Worm (Caenorhabditis elegans): Measurements from ENCODE around the gene F56F10.2.
A peak's percentile ranks its signal among the peaks of the same experiment; 100 is the strongest.

F56F10.2 gene

ce11 chrX:851421-851820 is 8.0 kb upstream of the F56F10.2 start, which contains the start of gene igcm-1:
Gene igcm-1 (minus strand): TSS chrX:851521.
- TF ChIP-seq nhr-6 (tag; optimal IDR thresholded peaks at IDR 0.05) (no peak), nhr-23 (tag; optimal IDR thresholded peaks at IDR 0.05) (no peak), skn-1 (tag; optimal IDR thresholded peaks at IDR 0.05) (no peak), ztf-1 (GFP tag; conservative IDR thresholded peaks at IDR 0.05) (no peak), nhr-10 (tag; optimal IDR thresholded peaks at IDR 0.05) (no peak), lsy-2 (tag; optimal IDR thresholded peaks at IDR 0.05) (no peak), gmeb-1 (tag; optimal IDR thresholded peaks at IDR 0.05) (no peak), C34F6.9 (tag; optimal IDR thresholded peaks at IDR 0.05) (no peak), blmp-1 (tag; optimal IDR thresholded peaks at IDR 0.05; ENCODE audit: insufficient read depth) (no peak), ztf-4 (tag; optimal IDR thresholded peaks at IDR 0.05) (no peak), aly-2 (tag; optimal IDR thresholded peaks at IDR 0.05) (no peak), sma-3 (GFP tag; optimal IDR thresholded peaks at IDR 0.05) (no peak), R02D3.7 (tag; optimal IDR thresholded peaks at IDR 0.05) (no peak), ceh-16 (tag; optimal IDR thresholded peaks at IDR 0.05) (no peak), ceh-82 (tag; optimal IDR thresholded peaks at IDR 0.05) (no peak), zag-1 (tag; optimal IDR thresholded peaks at IDR 0.05) (no peak), snpc-4 (tag; optimal IDR thresholded peaks at IDR 0.05) (no peak)

ce11 chrX:852739-853268 is 6.6 kb upstream of the F56F10.2 start:
- TF ChIP-seq sma-3 (GFP tag; optimal IDR thresholded peaks at IDR 0.05), result no peak
- TF ChIP-seq nhr-25 (tag; optimal IDR thresholded peaks at IDR 0.05), result peak; percentile 36

- TF ChIP-seq blmp-1 (tag; optimal IDR thresholded peaks at IDR 0.05; ENCODE audit: insufficient read depth) (no peak), nhr-21 (tag; optimal IDR thresholded peaks at IDR 0.05) (no peak), gmeb-1 (tag; optimal IDR thresholded peaks at IDR 0.05) (no peak), ama-1 (optimal IDR thresholded peaks at IDR 0.05) (no peak), nhr-10 (tag; optimal IDR thresholded peaks at IDR 0.05) (no peak), sem-4 (tag; optimal IDR thresholded peaks at IDR 0.05) (no peak), F13H6.1 (tag; optimal IDR thresholded peaks at IDR 0.05) (no peak), crh-2 (tag; optimal IDR thresholded peaks at IDR 0.05) (no peak), mbf-1 (tag; optimal IDR thresholded peaks at IDR 0.05) (no peak), ceh-16 (tag; optimal IDR thresholded peaks at IDR 0.05) (no peak), lin-13 (GFP tag; optimal IDR thresholded peaks at IDR 0.05) (no peak), egl-27 (tag; optimal IDR thresholded peaks at IDR 0.05) (no peak), nhr-77 (tag; optimal IDR thresholded peaks at IDR 0.05) (no peak), skn-1 (tag; optimal IDR thresholded peaks at IDR 0.05) (no peak), nhr-129 (tag; optimal IDR thresholded peaks at IDR 0.05) (no peak)
Measured at ce11 chrX:853604-854003, 5.8 kb upstream of the F56F10.2 start.

ce11 chrX:857658-858057 is 1.8 kb upstream of the F56F10.2 start:
- no peak for TF ChIP-seq nhr-237 (tag; optimal IDR thresholded peaks at IDR 0.05)
- no peak for TF ChIP-seq lsy-2 (tag; optimal IDR thresholded peaks at IDR 0.05)
- no peak for TF ChIP-seq ztf-11 (tag; optimal IDR thresholded peaks at IDR 0.05)
- no peak for TF ChIP-seq ZK546.5 (tag; optimal IDR thresholded peaks at IDR 0.05)
- no peak for TF ChIP-seq nhr-6 (tag; optimal IDR thresholded peaks at IDR 0.05)
- TF ChIP-seq nhr-21 (tag; optimal IDR thresholded peaks at IDR 0.05), result no peak
- TF ChIP-seq crh-2 (tag; optimal IDR thresholded peaks at IDR 0.05), result no peak
- TF ChIP-seq lin-39 (tag; optimal IDR thresholded peaks at IDR 0.05), result no peak
- no peak for TF ChIP-seq snpc-4 (tag; optimal IDR thresholded peaks at IDR 0.05)
- TF ChIP-seq mdl-1 (tag; optimal IDR thresholded peaks at IDR 0.05), result no peak
- TF ChIP-seq unc-55 (GFP tag; optimal IDR thresholded peaks at IDR 0.05), result no peak
- no peak for TF ChIP-seq ama-1 (optimal IDR thresholded peaks at IDR 0.05)
- TF ChIP-seq Y55F3AM.14 (GFP tag; optimal IDR thresholded peaks at IDR 0.05), result no peak
- TF ChIP-seq unc-39 (tag; optimal IDR thresholded peaks at IDR 0.05), result no peak

- TF ChIP-seq sma-9 (GFP tag; optimal IDR thresholded peaks at IDR 0.05), result peak; percentile 47
- no peak for TF ChIP-seq sma-9 (tag; optimal IDR thresholded peaks at IDR 0.05)
- TF ChIP-seq C34F6.9 (tag; optimal IDR thresholded peaks at IDR 0.05), result no peak
- no peak for TF ChIP-seq ceh-16 (tag; optimal IDR thresholded peaks at IDR 0.05)
- peak; percentile 25 for TF ChIP-seq aly-2 (tag; optimal IDR thresholded peaks at IDR 0.05)
- TF ChIP-seq nhr-25 (tag; optimal IDR thresholded peaks at IDR 0.05), result peak; percentile 4
- TF ChIP-seq nhr-237 (tag; optimal IDR thresholded peaks at IDR 0.05), result no peak
Measured at ce11 chrX:861378-861777, 2.0 kb downstream of the F56F10.2 start.
